Worm (Caenorhabditis elegans) whole organism, L1 larva: ENCODE results near the gene cwn-1.

ENCODE experiments used
- C04F5.9 ChIP-seq: sonication (generic microtip); optimal IDR thresholded peaks from 2 replicates; lab custom pipeline; 2016; ENCODE audit warnings: missing genetic modification characterization, missing compliant biosample characterization
- C16A3.4 ChIP-seq: fragments of 150-350 bp; optimal IDR thresholded peaks from 2 replicates; lab custom pipeline; 2014; ENCODE audit warnings: missing biosample characterization, missing genetic modification characterization
- C34B4.2 ChIP-seq: sonication (generic microtip); optimal IDR thresholded peaks from 2 replicates; lab custom pipeline; 2017; ENCODE audit warnings: mild to moderate bottlenecking, missing genetic modification characterization, missing compliant biosample characterization
- ceh-63 ChIP-seq: fragments of 200-800 bp; sonication (Bioruptor generic); optimal IDR thresholded peaks from 2 replicates; lab custom pipeline; 2018; ENCODE audit warnings: mild to moderate bottlenecking, missing genetic modification characterization, missing compliant biosample characterization
- ceh-88 ChIP-seq: fragments of 200-800 bp; sonication (Bioruptor generic); IDR thresholded peaks from 2 replicates; pipeline ENCODE4 v1.3.6; 2022; ENCODE audit warnings: missing genetic modification characterization, missing compliant biosample characterization
- ceh-90 ChIP-seq: sonication (generic microtip); optimal IDR thresholded peaks from 2 replicates; lab custom pipeline; 2016; ENCODE audit warnings: missing genetic modification characterization, missing compliant biosample characterization
- ces-1 ChIP-seq: fragments of 150-350 bp; optimal IDR thresholded peaks from 2 replicates; lab custom pipeline; 2014; ENCODE audit warnings: missing biosample characterization, missing genetic modification reagents, missing genetic modification characterization
- dpl-1 ChIP-seq, 3 experiments: fragments of 150-350 bp in 2 of 3; sonication (generic microtip) in 1 of 3; optimal IDR thresholded peaks; 2 replicates each; lab custom pipeline; 2014 to 2017; ENCODE audit warnings: missing biosample characterization in 3 of 3, missing genetic modification characterization in 3 of 3, missing genetic modification reagents in 3 of 3
- efl-1 ChIP-seq, 4 experiments: fragments of 150-350 bp; optimal IDR thresholded peaks in 3 of 4; peaks in 1 of 4; 1 replicate in 1 of 4; 2 replicates in 3 of 4; lab custom pipeline; 2014; ENCODE audit warnings: missing biosample characterization in 2 of 4, missing genetic modification characterization in 2 of 4, missing genetic modification reagents in 2 of 4
- egl-13 ChIP-seq: sonication (generic microtip); optimal IDR thresholded peaks from 2 replicates; lab custom pipeline; 2016; ENCODE audit warnings: missing genotype, missing genetic modification reagents, missing genetic modification characterization, missing compliant biosample characterization
- egl-27 ChIP-seq, 2 experiments: fragments of 150-350 bp in 1 of 2; sonication (generic microtip); optimal IDR thresholded peaks; 3 replicates each; lab custom pipeline; 2017 to 2018; ENCODE audit warnings: missing biosample characterization in 2 of 2, missing genetic modification characterization in 2 of 2, missing genetic modification reagents in 2 of 2
- fkh-10 ChIP-seq: sonication (generic microtip); optimal IDR thresholded peaks from 2 replicates; lab custom pipeline; 2017; ENCODE audit warnings: missing biosample characterization, missing genetic modification reagents, missing genetic modification characterization
- fkh-8 ChIP-seq: sonication (generic microtip); optimal IDR thresholded peaks from 2 replicates; lab custom pipeline; 2016; ENCODE audit warnings: mild to moderate bottlenecking, missing genetic modification characterization, missing compliant biosample characterization
- hlh-4 ChIP-seq: sonication (generic microtip); optimal IDR thresholded peaks from 2 replicates; lab custom pipeline; 2016; ENCODE audit warnings: mild to moderate bottlenecking, missing genetic modification characterization, missing compliant biosample characterization
- isw-1 ChIP-seq: fragments of 200-800 bp; sonication (Bioruptor generic); IDR thresholded peaks from 2 replicates; pipeline ENCODE4 v1.3.6; 2022; ENCODE audit warnings: missing genetic modification characterization, missing compliant biosample characterization
- jun-1 ChIP-seq: fragments of 150-350 bp; optimal IDR thresholded peaks from 2 replicates; lab custom pipeline; 2014; ENCODE audit warnings: missing biosample characterization, missing genetic modification reagents, missing genetic modification characterization
- lin-13 ChIP-seq: fragments of 150-350 bp; optimal IDR thresholded peaks from 2 replicates; lab custom pipeline; 2014; ENCODE audit warnings: missing biosample characterization, missing genetic modification reagents, missing genetic modification characterization
- lin-14 ChIP-seq: fragments of 200-800 bp; sonication (Bioruptor generic); optimal IDR thresholded peaks from 2 replicates; lab custom pipeline; 2018; ENCODE audit warnings: mild to moderate bottlenecking, missing genetic modification characterization, moderate library complexity, missing compliant biosample characterization
- lin-39 ChIP-seq: fragments of 150-350 bp; optimal IDR thresholded peaks from 2 replicates; lab custom pipeline; 2014; ENCODE audit warnings: missing biosample characterization, missing genetic modification reagents, missing genetic modification characterization
- lsy-2 ChIP-seq, 2 experiments: fragments of 150-350 bp; optimal IDR thresholded peaks; 2 replicates each; lab custom pipeline; 2014; ENCODE audit warnings: missing biosample characterization in 2 of 2, missing genetic modification characterization in 2 of 2
- mep-1 ChIP-seq: fragments of 150-350 bp; optimal IDR thresholded peaks from 2 replicates; lab custom pipeline; 2014; ENCODE audit warnings: missing biosample characterization, missing genetic modification characterization
- nhr-12 ChIP-seq: sonication (generic microtip); optimal IDR thresholded peaks from 2 replicates; lab custom pipeline; 2017; ENCODE audit warnings: missing biosample characterization, missing genetic modification characterization
- nhr-28 ChIP-seq: fragments of 150-350 bp; optimal IDR thresholded peaks from 2 replicates; lab custom pipeline; 2014; ENCODE audit warnings: missing biosample characterization, missing genetic modification characterization
- nhr-71 ChIP-seq: sonication (generic microtip); optimal IDR thresholded peaks from 2 replicates; lab custom pipeline; 2016; ENCODE audit warnings: mild to moderate bottlenecking, missing genetic modification characterization, moderate library complexity, missing compliant biosample characterization
- nhr-76 ChIP-seq: sonication (generic microtip); optimal IDR thresholded peaks from 2 replicates; lab custom pipeline; 2017; ENCODE audit warnings: missing biosample characterization, missing genetic modification characterization
- nhr-90 ChIP-seq: sonication (generic microtip); optimal IDR thresholded peaks from 2 replicates; lab custom pipeline; 2016; ENCODE audit warnings: mild to moderate bottlenecking, missing genetic modification characterization, missing compliant biosample characterization; ENCODE audit not compliant: poor library complexity
- sox-4 ChIP-seq: sonication (generic microtip); optimal IDR thresholded peaks from 2 replicates; lab custom pipeline; 2016; ENCODE audit warnings: missing genetic modification characterization, missing compliant biosample characterization
- tlp-1 ChIP-seq: fragments of 150-350 bp; optimal IDR thresholded peaks from 2 replicates; lab custom pipeline; 2014; ENCODE audit warnings: missing biosample characterization, missing genetic modification characterization
- unc-130 ChIP-seq: fragments of 150-350 bp; optimal IDR thresholded peaks from 2 replicates; lab custom pipeline; 2017; ENCODE audit warnings: missing biosample characterization, missing genetic modification characterization, inconsistent platforms
- zip-4 ChIP-seq: fragments of 200-800 bp; sonication (Bioruptor generic); optimal IDR thresholded peaks from 2 replicates; lab custom pipeline; 2018; ENCODE audit warnings: mild to moderate bottlenecking, missing genetic modification characterization, moderate library complexity, missing compliant biosample characterization

The cwn-1 gene

ce11 chrII:108865-109264 is 24.5 kb downstream of the cwn-1 start, which contains the start of gene C50D2.2:
TSS of gene C50D2.2 (plus strand) at chrII:109165.
- TF ChIP-seq zip-4 (no peak), nhr-12 (tag; lab: Kevin White, UChicago) (no peak), isw-1 (GFP tag; lab: Robert Waterston, UW) (no peak), fkh-10 (GFP tag; lab: Kevin White, UChicago) (no peak), nhr-90 (no peak), C34B4.2 (tag; lab: Kevin White, UChicago) (no peak), C04F5.9 (no peak), ces-1 (GFP tag; lab: Kevin White, UChicago) (no peak), egl-27 (tag; optimal IDR thresholded peaks at IDR 0.05; lab: Kevin White, UChicago) (no peak), nhr-71 (tag; lab: Kevin White, UChicago) (no peak)

ce11 chrII:107703-108102 is 25.7 kb downstream of the cwn-1 start:
- TF ChIP-seq lin-14 (peak; percentile 42), nhr-76 (tag; lab: Kevin White, UChicago) (no peak)

ce11 chrII:105889-106288 is 27.5 kb downstream of the cwn-1 start, which contains the start of gene txt-1:
TSS of gene txt-1 (plus strand) at chrII:106189.
- TF ChIP-seq nhr-71 (tag; lab: Kevin White, UChicago) = no peak
- no peak for TF ChIP-seq ceh-63 (GFP tag; lab: Kevin White, UChicago)
- TF ChIP-seq egl-13 (tag; lab: Kevin White, UChicago) = no peak
- no peak for TF ChIP-seq ceh-88
- TF ChIP-seq lin-13 (GFP tag; lab: Kevin White, UChicago) = no peak
- no peak for TF ChIP-seq mep-1
- no peak for TF ChIP-seq isw-1 (GFP tag; lab: Robert Waterston, UW)
- TF ChIP-seq ces-1 (GFP tag; lab: Kevin White, UChicago) = no peak

- TF ChIP-seq efl-1 (optimal IDR thresholded peaks at IDR 0.05; lab: Kevin White, UChicago) (no peak), efl-1 (GFP tag; optimal IDR thresholded peaks at IDR 0.05 in 1 of 2; lab: Kevin White, UChicago) (peak in 1 of 2 experiments; percentile 34), unc-130 (no peak), ceh-90 (no peak), dpl-1 (GFP tag; optimal IDR thresholded peaks at IDR 0.05; lab: Kevin White, UChicago) (no peak), lsy-2 (tag; optimal IDR thresholded peaks at IDR 0.05; lab: Kevin White, UChicago) (no peak), nhr-12 (tag; lab: Kevin White, UChicago) (no peak)
Observed at ce11 chrII:105327-105882, 28.0 kb downstream of the cwn-1 start.

- no peak for TF ChIP-seq fkh-10 (GFP tag; lab: Kevin White, UChicago)
- no peak for TF ChIP-seq sox-4 (tag; lab: Kevin White, UChicago)
- no peak for TF ChIP-seq fkh-8 (tag; lab: Kevin White, UChicago)
Observed at ce11 chrII:104234-104633, 29.2 kb downstream of the cwn-1 start, which contains the start of gene col-68. TSS of gene col-68 (plus strand) at chrII:104534.

- TF ChIP-seq egl-27 (tag; optimal IDR thresholded peaks at IDR 0.05; lab: Kevin White, UChicago) (no peak), jun-1 (tag; lab: Kevin White, UChicago) (no peak), mep-1 (no peak), C16A3.4 (tag; lab: Kevin White, UChicago) (no peak), nhr-76 (tag; lab: Kevin White, UChicago) (no peak), hlh-4 (tag; lab: Kevin White, UChicago) (no peak), tlp-1 (tag; lab: Kevin White, UChicago) (no peak), sox-4 (tag; lab: Kevin White, UChicago) (no peak), nhr-28 (no peak), nhr-90 (no peak), lin-39 (tag; lab: Kevin White, UChicago) (no peak)
Observed at ce11 chrII:101176-101575, 32.2 kb downstream of the cwn-1 start.
